Worm (Caenorhabditis elegans) whole organism, young adult: ENCODE results near the gene pals-39.

Experiments used
- B0035.1 ChIP-seq: sonication (generic microtip); optimal IDR thresholded peaks from 2 replicates; lab custom pipeline; 2016; ENCODE audit warnings: missing genetic modification characterization, mild to moderate bottlenecking, missing compliant biosample characterization, missing genotype, missing genetic modification reagents
- C06A6.2 ChIP-seq: fragments of 200-800 bp; sonication (Bioruptor generic); conservative IDR thresholded peaks from 2 replicates; pipeline ENCODE4 v1.3.6; 2022; ENCODE audit warnings: missing genetic modification characterization, missing compliant biosample characterization
- C17E4.6 ChIP-seq: fragments of 200-800 bp; sonication (Bioruptor generic); IDR thresholded peaks from 2 replicates; pipeline ENCODE4 v1.3.6; 2022; ENCODE audit warnings: missing genetic modification reagents, missing genetic modification characterization, missing compliant biosample characterization
- F22D6.2 ChIP-seq: sonication (generic microtip); optimal IDR thresholded peaks from 2 replicates; lab custom pipeline; 2016; ENCODE audit warnings: mild to moderate bottlenecking, missing genetic modification characterization, missing compliant biosample characterization
- F23B12.7 ChIP-seq: sonication (generic microtip); optimal IDR thresholded peaks from 2 replicates; lab custom pipeline; 2017; ENCODE audit warnings: missing genetic modification characterization, mild to moderate bottlenecking, missing compliant biosample characterization, antibody characterized with exemption, moderate library complexity; ENCODE audit not compliant: insufficient read depth
- F33H1.4 ChIP-seq: fragments of 200-800 bp; sonication (Bioruptor generic); IDR thresholded peaks from 2 replicates; pipeline ENCODE4 v1.3.6; 2022; ENCODE audit warnings: missing genetic modification reagents, missing genetic modification characterization, missing compliant biosample characterization
- F37B4.10 ChIP-seq: fragments of 200-800 bp; sonication (Bioruptor generic); IDR thresholded peaks from 2 replicates; pipeline ENCODE4 v1.3.6; 2022; ENCODE audit warnings: missing genetic modification characterization, missing compliant biosample characterization
- F52B5.7 ChIP-seq: sonication (generic microtip); optimal IDR thresholded peaks from 2 replicates; lab custom pipeline; 2016; ENCODE audit warnings: mild to moderate bottlenecking, missing genetic modification characterization, missing compliant biosample characterization
- K11D2.4 ChIP-seq: fragments of 200-800 bp; sonication (Bioruptor generic); IDR thresholded peaks from 2 replicates; pipeline ENCODE4 v1.3.6; 2022; ENCODE audit warnings: missing genetic modification reagents, missing genetic modification characterization, missing compliant biosample characterization
- Y53G8AR.9 ChIP-seq: fragments of 200-800 bp; sonication (Bioruptor generic); conservative IDR thresholded peaks from 2 replicates; pipeline ENCODE4 v1.3.6; 2022; ENCODE audit warnings: missing genetic modification reagents, missing genetic modification characterization, missing compliant biosample characterization
- Y56A3A.18 ChIP-seq: fragments of 200-800 bp; sonication (Bioruptor generic); IDR thresholded peaks from 2 replicates; pipeline ENCODE4 v1.3.6; 2022; ENCODE audit warnings: missing genetic modification reagents, missing genetic modification characterization, missing compliant biosample characterization
- Y79H2A.3 ChIP-seq: fragments of 200-800 bp; sonication (Bioruptor generic); conservative IDR thresholded peaks from 2 replicates; pipeline ENCODE4 v1.3.6; 2022; ENCODE audit warnings: missing genetic modification reagents, missing genetic modification characterization, missing compliant biosample characterization
- ama-1 ChIP-seq, 3 experiments: fragments of 150-350 bp in 1 of 3; sonication (generic microtip) in 2 of 3; optimal IDR thresholded peaks; 2 replicates each; lab custom pipeline; 2014 to 2018; ENCODE audit warnings: missing biosample characterization in 2 of 3, missing genetic modification characterization in 2 of 3, missing genetic modification reagents in 2 of 3
- athp-1 ChIP-seq: sonication (generic microtip); optimal IDR thresholded peaks from 2 replicates; lab custom pipeline; 2017; ENCODE audit warnings: mild to moderate bottlenecking, missing genetic modification characterization, missing compliant biosample characterization
- ccch-3 ChIP-seq: fragments of 200-800 bp; sonication (Bioruptor generic); optimal IDR thresholded peaks from 2 replicates; lab custom pipeline; 2018; ENCODE audit warnings: mild to moderate bottlenecking, missing genetic modification characterization, missing compliant biosample characterization
- cebp-1 ChIP-seq, 2 experiments: fragments of 200-800 bp in 1 of 2; sonication (Bioruptor generic) in 1 of 2; sonication (generic microtip) in 1 of 2; IDR thresholded peaks in 1 of 2; optimal IDR thresholded peaks in 1 of 2; 2 replicates each; pipeline versions ENCODE4 v1.3.6 to Lab custom; 2017 to 2022; ENCODE audit warnings: missing compliant biosample characterization in 2 of 2, missing genetic modification characterization in 2 of 2, mild to moderate bottlenecking in 1 of 2, missing genetic modification reagents in 1 of 2, moderate library complexity in 1 of 2
- ceh-58 ChIP-seq: fragments of 200-800 bp; sonication (Bioruptor generic); IDR thresholded peaks from 2 replicates; pipeline ENCODE4 v1.3.6; 2022; ENCODE audit warnings: missing genetic modification characterization, missing compliant biosample characterization
- dpff-1 ChIP-seq: sonication (generic microtip); optimal IDR thresholded peaks from 2 replicates; lab custom pipeline; 2017; ENCODE audit warnings: mild to moderate bottlenecking, missing genetic modification characterization, missing compliant biosample characterization
- egrh-3 ChIP-seq: fragments of 200-800 bp; sonication (Bioruptor generic); IDR thresholded peaks from 2 replicates; pipeline ENCODE4 v1.3.6; 2022; ENCODE audit warnings: missing genetic modification reagents, missing genetic modification characterization, missing compliant biosample characterization
- gei-17 ChIP-seq: fragments of 200-800 bp; sonication (Bioruptor generic); optimal IDR thresholded peaks from 2 replicates; lab custom pipeline; 2018; ENCODE audit warnings: mild to moderate bottlenecking, missing genetic modification characterization, missing compliant biosample characterization
- hlh-12 ChIP-seq: sonication (generic microtip); optimal IDR thresholded peaks from 2 replicates; lab custom pipeline; 2016; ENCODE audit warnings: missing genetic modification characterization, missing compliant biosample characterization
- hlh-26 ChIP-seq: fragments of 200-800 bp; sonication (Bioruptor generic); conservative IDR thresholded peaks from 2 replicates; pipeline ENCODE4 v1.3.6; 2022; ENCODE audit warnings: missing genetic modification reagents, missing genetic modification characterization, missing compliant biosample characterization
- hmg-1.2 ChIP-seq: fragments of 200-800 bp; sonication (Bioruptor generic); IDR thresholded peaks from 2 replicates; pipeline ENCODE4 v1.3.6; 2022; ENCODE audit warnings: missing genetic modification reagents, missing genetic modification characterization, missing compliant biosample characterization
- hmg-20 ChIP-seq: fragments of 200-800 bp; sonication (Bioruptor generic); IDR thresholded peaks from 2 replicates; pipeline ENCODE4 v1.3.6; 2022; ENCODE audit warnings: missing genetic modification reagents, missing genetic modification characterization, missing compliant biosample characterization
- hrde-1 ChIP-seq: sonication (generic microtip); optimal IDR thresholded peaks from 2 replicates; lab custom pipeline; 2016; ENCODE audit warnings: missing genetic modification characterization, mild to moderate bottlenecking, missing compliant biosample characterization, moderate library complexity, missing genotype, missing genetic modification reagents, borderline replicate concordance
- lag-1 ChIP-seq: fragments of 200-800 bp; sonication (Bioruptor generic); IDR thresholded peaks from 2 replicates; pipeline ENCODE4 v1.3.6; 2022; ENCODE audit warnings: missing genetic modification reagents, missing genetic modification characterization, missing compliant biosample characterization
- lin-35 ChIP-seq, 3 experiments: fragments of 150-350 bp in 2 of 3; sonication (generic microtip) in 1 of 3; optimal IDR thresholded peaks; 2 replicates each; lab custom pipeline; 2014 to 2018; ENCODE audit warnings: missing biosample characterization in 3 of 3, missing genetic modification characterization in 3 of 3, missing genetic modification reagents in 3 of 3
- lir-1 ChIP-seq: fragments of 200-800 bp; sonication (Bioruptor generic); conservative IDR thresholded peaks from 2 replicates; pipeline ENCODE4 v1.3.6; 2022; ENCODE audit warnings: missing genetic modification reagents, missing genetic modification characterization, missing compliant biosample characterization
- lsl-1 ChIP-seq: fragments of 200-800 bp; sonication (Bioruptor generic); optimal IDR thresholded peaks from 2 replicates; lab custom pipeline; 2018; ENCODE audit warnings: mild to moderate bottlenecking, missing genetic modification characterization, moderate library complexity, missing compliant biosample characterization
- mel-28 ChIP-seq: sonication (generic microtip); optimal IDR thresholded peaks from 2 replicates; lab custom pipeline; 2016; ENCODE audit warnings: borderline replicate concordance, mild to moderate bottlenecking, missing genetic modification characterization, missing compliant biosample characterization
- nfya-2 ChIP-seq: fragments of 200-800 bp; sonication (Bioruptor generic); IDR thresholded peaks from 2 replicates; pipeline ENCODE4 v1.3.6; 2022; ENCODE audit warnings: missing genetic modification reagents, missing genetic modification characterization, missing compliant biosample characterization
- nhr-80 ChIP-seq: sonication (generic microtip); optimal IDR thresholded peaks from 2 replicates; lab custom pipeline; 2016; ENCODE audit warnings: missing genetic modification characterization, missing compliant biosample characterization
- sea-2 ChIP-seq: fragments of 200-800 bp; sonication (Bioruptor generic); IDR thresholded peaks from 2 replicates; pipeline ENCODE4 v1.3.6; 2022; ENCODE audit warnings: missing genetic modification characterization, missing compliant biosample characterization
- snpc-3.4 ChIP-seq: sonication (generic microtip); optimal IDR thresholded peaks from 2 replicates; lab custom pipeline; 2017; ENCODE audit warnings: missing genetic modification characterization, mild to moderate bottlenecking, missing compliant biosample characterization, antibody characterized with exemption, moderate library complexity, missing genotype, missing genetic modification reagents
- snpc-4 ChIP-seq, 5 experiments: fragments of 150-350 bp in 1 of 5; sonication (generic microtip) in 4 of 5; optimal IDR thresholded peaks; 2 replicates each; lab custom pipeline; 2014 to 2018; ENCODE audit warnings: missing genetic modification characterization in 5 of 5, missing biosample characterization in 3 of 5, antibody characterized with exemption in 2 of 5, mild to moderate bottlenecking in 2 of 5, missing compliant biosample characterization in 2 of 5, missing genotype in 2 of 5, moderate library complexity in 2 of 5, missing genetic modification reagents in 1 of 5
- somi-1 ChIP-seq: fragments of 200-800 bp; sonication (Bioruptor generic); optimal IDR thresholded peaks from 2 replicates; lab custom pipeline; 2018; ENCODE audit warnings: mild to moderate bottlenecking, missing genetic modification characterization, missing compliant biosample characterization
- tbx-9 ChIP-seq: sonication (generic microtip); optimal IDR thresholded peaks from 2 replicates; lab custom pipeline; 2016; ENCODE audit warnings: borderline replicate concordance, missing genetic modification characterization, inconsistent platforms, missing compliant biosample characterization
- xnd-1 ChIP-seq: sonication (generic microtip); optimal IDR thresholded peaks from 2 replicates; lab custom pipeline; 2016; ENCODE audit warnings: missing genotype, missing genetic modification reagents, missing genetic modification characterization, missing compliant biosample characterization
- ztf-6 ChIP-seq: fragments of 200-800 bp; sonication (Bioruptor generic); IDR thresholded peaks from 2 replicates; pipeline ENCODE4 v1.3.6; 2022; ENCODE audit warnings: missing genetic modification reagents, missing genetic modification characterization, missing compliant biosample characterization

Gene pals-39

ce11 chrV:12415656-12416055 lies 28.0 kb downstream of the pals-39 start, which contains the start of gene cdr-2:
TSS of gene cdr-2 (minus strand) at chrV:12415709.
- TF ChIP-seq lin-35 (GFP tag; optimal IDR thresholded peaks at IDR 0.05; lab: Kevin White, UChicago) (no peak), lsl-1 (no peak), egrh-3 (no peak), nhr-80 (tag; lab: Kevin White, UChicago) (peak; percentile 73), lir-1 (GFP tag; lab: Robert Waterston, UW) (no peak), F37B4.10 (GFP tag; lab: Robert Waterston, UW) (no peak), ama-1 (optimal IDR thresholded peaks at IDR 0.05; lab: Kevin White, UChicago) (no peak), ama-1 (GFP tag; optimal IDR thresholded peaks at IDR 0.05; lab: Kevin White, UChicago) (no peak), dpff-1 (tag; lab: Kevin White, UChicago) (no peak), cebp-1 (GFP tag; IDR thresholded peaks at IDR 0.05; lab: Robert Waterston, UW) (peak; percentile 47; the same call in 1 of the 2 replicates), cebp-1 (tag; optimal IDR thresholded peaks at IDR 0.05; lab: Kevin White, UChicago) (no peak), xnd-1 (tag; lab: Kevin White, UChicago) (no peak), mel-28 (tag; lab: Kevin White, UChicago) (no peak), hlh-12 (tag; lab: Kevin White, UChicago) (no peak), ceh-58 (GFP tag; lab: Robert Waterston, UW) (no peak)

ce11 chrV:12414362-12414761 lies 29.3 kb downstream of the pals-39 start:
- TF ChIP-seq sea-2 (GFP tag; lab: Robert Waterston, UW): no peak
- peak; percentile 0 for TF ChIP-seq nhr-80 (tag; lab: Kevin White, UChicago)
- no peak for TF ChIP-seq F52B5.7 (tag; lab: Kevin White, UChicago)
- TF ChIP-seq, all 124 proteins: peak for 1

- peak; percentile 15 for TF ChIP-seq nhr-80 (tag; lab: Kevin White, UChicago)
- peak; percentile 44; the same call in 1 of the 2 replicates for TF ChIP-seq hmg-1.2 (GFP tag; lab: Robert Waterston, UW)
- no peak for TF ChIP-seq lsl-1
Measured at ce11 chrV:12413651-12414114, 30.0 kb downstream of the pals-39 start, which contains the start of gene cdr-6. TSS of gene cdr-6 (minus strand) at chrV:12413701.

- no peak for TF ChIP-seq B0035.1
- TF ChIP-seq F33H1.4 (GFP tag; lab: Robert Waterston, UW): no peak
- TF ChIP-seq nfya-2: no peak
- no peak for TF ChIP-seq dpff-1 (tag; lab: Kevin White, UChicago)
- TF ChIP-seq lag-1 (GFP tag; lab: Robert Waterston, UW): no peak
- no peak for TF ChIP-seq tbx-9 (tag; lab: Kevin White, UChicago)
- no peak for TF ChIP-seq C17E4.6 (GFP tag; lab: Robert Waterston, UW)
- TF ChIP-seq snpc-3.4 (tag; lab: Kevin White, UChicago): no peak
- TF ChIP-seq ccch-3 (GFP tag; lab: Kevin White, UChicago): no peak
- TF ChIP-seq Y79H2A.3: no peak
Measured at ce11 chrV:12412321-12412720, 31.3 kb downstream of the pals-39 start.

- TF ChIP-seq ceh-58 (GFP tag; lab: Robert Waterston, UW) (no peak), ztf-6 (no peak), athp-1 (tag; lab: Kevin White, UChicago) (no peak), hmg-20 (GFP tag; lab: Robert Waterston, UW) (no peak), hrde-1 (tag; lab: Kevin White, UChicago) (no peak), gei-17 (GFP tag; lab: Kevin White, UChicago) (no peak), F23B12.7 (tag; lab: Kevin White, UChicago) (no peak), Y53G8AR.9 (GFP tag; lab: Robert Waterston, UW) (no peak), K11D2.4 (GFP tag; lab: Robert Waterston, UW) (no peak), hlh-26 (GFP tag; lab: Robert Waterston, UW) (no peak), F22D6.2 (tag; lab: Kevin White, UChicago) (no peak), B0035.1 (no peak), F52B5.7 (tag; lab: Kevin White, UChicago) (no peak), somi-1 (GFP tag; lab: Kevin White, UChicago) (no peak), Y56A3A.18 (GFP tag; lab: Robert Waterston, UW) (no peak), C06A6.2 (GFP tag; lab: Robert Waterston, UW) (no peak), snpc-4 (GFP tag; optimal IDR thresholded peaks at IDR 0.05; lab: Kevin White, UChicago) (no peak), snpc-4 (tag; optimal IDR thresholded peaks at IDR 0.05; lab: Kevin White, UChicago) (no peak)
Measured at ce11 chrV:12411909-12412308, 31.7 kb downstream of the pals-39 start, which contains the start of gene cdr-7. TSS of gene cdr-7 (minus strand) at chrV:12412113.
